Worm (Caenorhabditis elegans): ENCODE measurements around the gene Y81B9A.4.

- TF ChIP-seq ama-1 (optimal IDR thresholded peaks at IDR 0.05) (no peak), aly-1 (tag; optimal IDR thresholded peaks at IDR 0.05) (no peak)
These were observed 8.4 kb downstream of the Y81B9A.4 start, which contains the start of gene B0563.18 for ce11 chrX:9172278-9172677.
